Worm (Caenorhabditis elegans) whole organism, mixed stage, embryonic: ENCODE data around the gene F01G4.4.

Experiments used
- ces-1 ChIP-seq: fragments of 150-350 bp; optimal IDR thresholded peaks from 2 replicates; lab custom pipeline; 2014; ENCODE audit warnings: missing biosample characterization, missing genetic modification reagents, missing genetic modification characterization
- elt-1 ChIP-seq: sonication (generic microtip); optimal IDR thresholded peaks from 2 replicates; lab custom pipeline; 2017; ENCODE audit warnings: missing genetic modification characterization, mild to moderate bottlenecking, missing compliant biosample characterization, antibody characterized with exemption, moderate library complexity, borderline replicate concordance; ENCODE audit not compliant: insufficient read depth
- mab-5 ChIP-seq: fragments of 150-350 bp; optimal IDR thresholded peaks from 2 replicates; lab custom pipeline; 2014; ENCODE audit warnings: missing biosample characterization, missing genetic modification characterization
- mep-1 ChIP-seq: fragments of 150-350 bp; optimal IDR thresholded peaks from 2 replicates; lab custom pipeline; 2017; ENCODE audit warnings: missing biosample characterization, missing genetic modification reagents, missing genetic modification characterization, inconsistent platforms
- nhr-237 ChIP-seq: fragments of 150-350 bp; optimal IDR thresholded peaks from 2 replicates; lab custom pipeline; 2014; ENCODE audit warnings: missing biosample characterization, missing genetic modification characterization
- pha-4 ChIP-seq: fragments of 150-350 bp; optimal IDR thresholded peaks from 2 replicates; lab custom pipeline; 2018; ENCODE audit warnings: missing biosample characterization, missing genetic modification reagents, missing genetic modification characterization
- snpc-4 ChIP-seq: fragments of 150-350 bp; optimal IDR thresholded peaks from 2 replicates; lab custom pipeline; 2014; ENCODE audit warnings: missing biosample characterization, missing genetic modification characterization
- tbx-8 ChIP-seq: fragments of 200-800 bp; sonication (Bioruptor generic); optimal IDR thresholded peaks from 2 replicates; lab custom pipeline; 2018; ENCODE audit warnings: mild to moderate bottlenecking, missing genetic modification characterization, moderate library complexity, missing compliant biosample characterization
- unc-39 ChIP-seq: fragments of 150-350 bp; optimal IDR thresholded peaks from 2 replicates; lab custom pipeline; 2014; ENCODE audit warnings: missing biosample characterization, missing genetic modification characterization
- unc-62 ChIP-seq: fragments of 150-350 bp; optimal IDR thresholded peaks from 2 replicates; lab custom pipeline; 2014; ENCODE audit warnings: missing biosample characterization, missing genetic modification reagents, missing genetic modification characterization
- zip-8 ChIP-seq: fragments of 150-350 bp; optimal IDR thresholded peaks from 2 replicates; lab custom pipeline; 2014; ENCODE audit warnings: missing biosample characterization, missing genetic modification characterization
- ztf-11 ChIP-seq: fragments of 150-350 bp; optimal IDR thresholded peaks from 2 replicates; lab custom pipeline; 2014; ENCODE audit warnings: missing biosample characterization, missing genetic modification characterization

- TF ChIP-seq pha-4 (tag; lab: Kevin White, UChicago) (no peak), zip-8 (tag; lab: Kevin White, UChicago) (no peak), ztf-11 (tag; lab: Kevin White, UChicago) (no peak), mep-1 (tag; lab: Kevin White, UChicago) (no peak), ces-1 (GFP tag; lab: Kevin White, UChicago) (no peak), nhr-237 (tag; lab: Kevin White, UChicago) (no peak), unc-39 (no peak), snpc-4 (tag; lab: Kevin White, UChicago) (no peak), mab-5 (no peak), unc-62 (no peak), tbx-8 (GFP tag; lab: Kevin White, UChicago) (no peak), elt-1 (tag; lab: Kevin White, UChicago) (no peak)
Measured at ce11 chrIV:11126028-11126427, 17.1 kb upstream of the F01G4.4 start.
